Worm (Caenorhabditis elegans): Measurements from ENCODE around the gene lep-2.

The lep-2 gene

ce11 chrIV:1038516-1038915 lies 46.4 kb downstream of the lep-2 start:
- TF ChIP-seq unc-55 (GFP tag; optimal IDR thresholded peaks at IDR 0.05) (no peak), lin-11 (tag; optimal IDR thresholded peaks at IDR 0.05) (no peak), egl-27 (tag; optimal IDR thresholded peaks at IDR 0.05) (no peak), ztf-1 (GFP tag; conservative IDR thresholded peaks at IDR 0.05) (no peak), ztf-4 (tag; optimal IDR thresholded peaks at IDR 0.05) (no peak), lsy-2 (tag; optimal IDR thresholded peaks at IDR 0.05) (no peak), R02D3.7 (tag; optimal IDR thresholded peaks at IDR 0.05) (no peak), ZK546.5 (tag; optimal IDR thresholded peaks at IDR 0.05) (no peak), nhr-12 (tag; optimal IDR thresholded peaks at IDR 0.05) (no peak), nhr-23 (tag; optimal IDR thresholded peaks at IDR 0.05) (no peak), elt-1 (tag; optimal IDR thresholded peaks at IDR 0.05) (no peak), alr-1 (tag; optimal IDR thresholded peaks at IDR 0.05) (no peak), nhr-21 (tag; optimal IDR thresholded peaks at IDR 0.05) (no peak), zag-1 (tag; optimal IDR thresholded peaks at IDR 0.05) (no peak), peb-1 (tag; optimal IDR thresholded peaks at IDR 0.05) (no peak), nhr-11 (tag; optimal IDR thresholded peaks at IDR 0.05) (no peak), sem-4 (tag; optimal IDR thresholded peaks at IDR 0.05) (no peak)

DNA sequence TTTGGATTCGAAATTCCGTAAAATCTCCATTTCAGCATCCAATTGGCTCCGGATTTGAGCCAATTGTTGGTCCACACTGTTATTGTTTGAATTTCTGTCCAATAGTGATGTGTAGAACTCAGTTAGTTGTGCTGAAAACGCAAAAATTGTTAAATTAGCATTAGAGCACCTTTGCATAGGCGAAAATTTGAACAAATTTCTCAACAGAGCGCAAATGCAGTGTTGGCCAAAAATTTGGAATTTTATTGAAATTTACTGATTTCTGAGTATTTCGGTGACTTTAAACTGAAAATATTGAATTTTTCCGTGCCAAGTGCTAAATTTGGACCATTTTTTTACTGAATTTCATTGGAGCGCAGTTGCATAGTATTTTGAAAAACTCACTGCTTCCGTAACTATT lies 48.5 kb downstream of the lep-2 start:
- TF ChIP-seq nhr-237 (tag; optimal IDR thresholded peaks at IDR 0.05) (no peak), lin-13 (GFP tag; optimal IDR thresholded peaks at IDR 0.05) (no peak), unc-62 (GFP tag; optimal IDR thresholded peaks at IDR 0.05) (no peak), sem-4 (tag; optimal IDR thresholded peaks at IDR 0.05) (no peak), nhr-23 (tag; optimal IDR thresholded peaks at IDR 0.05) (no peak), nhr-129 (tag; optimal IDR thresholded peaks at IDR 0.05) (no peak), dmd-4 (tag; optimal IDR thresholded peaks at IDR 0.05) (no peak), skn-1 (tag; optimal IDR thresholded peaks at IDR 0.05) (no peak), mdl-1 (tag; optimal IDR thresholded peaks at IDR 0.05) (no peak), R02D3.7 (tag; optimal IDR thresholded peaks at IDR 0.05) (no peak), unc-39 (tag; optimal IDR thresholded peaks at IDR 0.05) (no peak), ZK546.5 (tag; optimal IDR thresholded peaks at IDR 0.05) (no peak), mbf-1 (tag; optimal IDR thresholded peaks at IDR 0.05) (no peak), sma-3 (GFP tag; optimal IDR thresholded peaks at IDR 0.05) (no peak), snpc-4 (tag; optimal IDR thresholded peaks at IDR 0.05) (no peak), lsy-2 (tag; optimal IDR thresholded peaks at IDR 0.05) (no peak), fos-1 (tag; optimal IDR thresholded peaks at IDR 0.05) (no peak), C34F6.9 (tag; optimal IDR thresholded peaks at IDR 0.05) (no peak), peb-1 (tag; optimal IDR thresholded peaks at IDR 0.05) (no peak), ztf-4 (tag; optimal IDR thresholded peaks at IDR 0.05) (no peak)

ce11 chrIV:1044287-1044686 lies 52.2 kb downstream of the lep-2 start, which contains the start of gene Y55F3AM.11:
Y55F3AM.11 (minus strand) TSS chrIV:1044387.
- TF ChIP-seq unc-62 (GFP tag; optimal IDR thresholded peaks at IDR 0.05) = no peak
- no peak for TF ChIP-seq ztf-4 (tag; optimal IDR thresholded peaks at IDR 0.05)
- TF ChIP-seq unc-55 (GFP tag; optimal IDR thresholded peaks at IDR 0.05) = no peak
- no peak for TF ChIP-seq nhr-11 (tag; optimal IDR thresholded peaks at IDR 0.05)
- no peak for TF ChIP-seq ztf-1 (GFP tag; conservative IDR thresholded peaks at IDR 0.05)
- TF ChIP-seq lsy-2 (tag; optimal IDR thresholded peaks at IDR 0.05) = no peak
- no peak for TF ChIP-seq elt-1 (tag; optimal IDR thresholded peaks at IDR 0.05)
- no peak for TF ChIP-seq aly-2 (tag; optimal IDR thresholded peaks at IDR 0.05)
- no peak for TF ChIP-seq mbf-1 (tag; optimal IDR thresholded peaks at IDR 0.05)
- TF ChIP-seq sma-9 (GFP tag; optimal IDR thresholded peaks at IDR 0.05) = no peak
- no peak for TF ChIP-seq sma-9 (tag; optimal IDR thresholded peaks at IDR 0.05)
- no peak for TF ChIP-seq crh-2 (tag; optimal IDR thresholded peaks at IDR 0.05)
- no peak for TF ChIP-seq blmp-1 (tag; optimal IDR thresholded peaks at IDR 0.05; ENCODE audit: insufficient read depth)
- no peak for TF ChIP-seq ceh-16 (tag; optimal IDR thresholded peaks at IDR 0.05)
- no peak for TF ChIP-seq mdl-1 (tag; optimal IDR thresholded peaks at IDR 0.05)
- TF ChIP-seq skn-1 (tag; optimal IDR thresholded peaks at IDR 0.05) = no peak
- no peak for TF ChIP-seq lin-13 (GFP tag; optimal IDR thresholded peaks at IDR 0.05)
- TF ChIP-seq alr-1 (tag; optimal IDR thresholded peaks at IDR 0.05) = no peak
- TF ChIP-seq F13H6.1 (tag; optimal IDR thresholded peaks at IDR 0.05) = no peak
- no peak for TF ChIP-seq zag-1 (tag; optimal IDR thresholded peaks at IDR 0.05)

DNA sequence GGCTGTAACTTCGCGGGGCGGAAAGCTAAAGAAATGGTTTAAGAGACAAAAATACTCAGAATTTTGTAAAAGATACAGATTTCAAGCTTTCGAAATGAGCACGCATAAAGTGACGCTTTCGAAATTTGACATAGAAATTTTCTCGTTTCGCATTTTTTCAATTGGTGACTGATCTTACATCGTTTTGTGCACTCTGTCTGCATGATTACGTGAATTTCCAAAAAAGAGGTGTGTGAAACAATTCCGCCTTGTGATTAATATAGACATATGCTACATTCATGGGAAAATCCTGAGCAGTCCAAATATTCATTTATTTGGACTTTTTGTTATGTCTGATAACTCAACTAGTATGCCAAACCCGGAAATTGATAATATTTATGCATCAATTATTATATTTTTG lies 53.6 kb downstream of the lep-2 start, which contains the start of gene srx-12:
TSS of gene srx-12 (plus strand) at position 301 of the 400 bp plus-strand sequence.
- TF ChIP-seq elt-3 (tag; optimal IDR thresholded peaks at IDR 0.05) = no peak

Measured in whole organism, L2 larva.